Worm (Caenorhabditis elegans) whole organism, early embryonic: ENCODE data around the gene F55C12.6.

ENCODE experiments used
- B0310.2 ChIP-seq: sonication (generic microtip); optimal IDR thresholded peaks from 2 replicates; lab custom pipeline; 2016; ENCODE audit warnings: mild to moderate bottlenecking, missing genetic modification characterization, missing compliant biosample characterization
- F13C5.2 ChIP-seq: sonication (generic microtip); optimal IDR thresholded peaks from 2 replicates; lab custom pipeline; 2017; ENCODE audit warnings: mild to moderate bottlenecking, missing genetic modification characterization, inconsistent platforms, missing compliant biosample characterization
- aly-1 ChIP-seq: sonication (generic microtip); optimal IDR thresholded peaks from 2 replicates; lab custom pipeline; 2016; ENCODE audit warnings: missing genetic modification characterization, missing compliant biosample characterization
- ama-1 ChIP-seq: fragments of 150-350 bp; optimal IDR thresholded peaks from 2 replicates; lab custom pipeline; 2014
- ceh-13 ChIP-seq: fragments of 200-800 bp; sonication (Bioruptor generic); optimal IDR thresholded peaks from 2 replicates; lab custom pipeline; 2018; ENCODE audit warnings: mild to moderate bottlenecking, missing genetic modification characterization, missing compliant biosample characterization
- ceh-36 ChIP-seq: sonication (generic microtip); optimal IDR thresholded peaks from 2 replicates; lab custom pipeline; 2016; ENCODE audit warnings: missing genetic modification characterization, inconsistent platforms, missing compliant biosample characterization
- ets-7 ChIP-seq: sonication (generic microtip); optimal IDR thresholded peaks from 2 replicates; lab custom pipeline; 2016; ENCODE audit warnings: missing genotype, missing genetic modification characterization, missing compliant biosample characterization
- flt-1 ChIP-seq: fragments of 200-800 bp; sonication (Bioruptor generic); IDR thresholded peaks from 2 replicates; pipeline ENCODE4 v1.3.6; 2022; ENCODE audit warnings: missing genetic modification characterization, missing compliant biosample characterization
- hmbx-1 ChIP-seq: sonication (generic microtip); optimal IDR thresholded peaks from 2 replicates; lab custom pipeline; 2016; ENCODE audit warnings: mild to moderate bottlenecking, missing genetic modification characterization, missing compliant biosample characterization
- hmg-4 ChIP-seq: fragments of 200-800 bp; sonication (Bioruptor generic); optimal IDR thresholded peaks from 2 replicates; lab custom pipeline; 2018; ENCODE audit warnings: mild to moderate bottlenecking, missing genetic modification characterization, missing compliant biosample characterization
- hnd-1 ChIP-seq: sonication (generic microtip); optimal IDR thresholded peaks from 2 replicates; lab custom pipeline; 2016; ENCODE audit warnings: missing genetic modification characterization, missing compliant biosample characterization
- pes-1 ChIP-seq: fragments of 200-800 bp; sonication (Bioruptor generic); IDR thresholded peaks from 2 replicates; pipeline ENCODE4 v1.3.6; 2022; ENCODE audit warnings: missing genetic modification reagents, missing genetic modification characterization, missing compliant biosample characterization
- scrt-1 ChIP-seq: fragments of 200-800 bp; sonication (Bioruptor generic); IDR thresholded peaks from 2 replicates; pipeline ENCODE4 v1.3.6; 2022; ENCODE audit warnings: missing genetic modification characterization, missing compliant biosample characterization
- sea-1 ChIP-seq: fragments of 200-800 bp; sonication (Bioruptor generic); conservative IDR thresholded peaks from 2 replicates; pipeline ENCODE4 v1.3.6; 2022; ENCODE audit warnings: missing genetic modification characterization, missing compliant biosample characterization
- tbx-11 ChIP-seq: fragments of 200-800 bp; sonication (Bioruptor generic); IDR thresholded peaks from 2 replicates; pipeline ENCODE4 v1.3.6; 2022; ENCODE audit warnings: missing genetic modification characterization, missing compliant biosample characterization
- tbx-37 ChIP-seq: fragments of 200-800 bp; sonication (Bioruptor generic); conservative IDR thresholded peaks from 2 replicates; pipeline ENCODE4 v1.3.6; 2022; ENCODE audit warnings: missing genetic modification reagents, missing genetic modification characterization, missing compliant biosample characterization
- tra-4 ChIP-seq: sonication (generic microtip); optimal IDR thresholded peaks from 2 replicates; lab custom pipeline; 2017; ENCODE audit warnings: missing genetic modification characterization, missing compliant biosample characterization

The F55C12.6 gene

ce11 chrII:5876053-5876452, at the start of gene F55C12.6:
Gene F55C12.6, minus strand, starts transcription at chrII:5876153.
- no peak for TF ChIP-seq ceh-13 (GFP tag; lab: Kevin White, UChicago)
- TF ChIP-seq hmbx-1 (tag; lab: Kevin White, UChicago): no peak
- TF ChIP-seq pes-1 (GFP tag; lab: Robert Waterston, UW): no peak
- TF ChIP-seq scrt-1 (GFP tag; lab: Robert Waterston, UW): no peak
- no peak for TF ChIP-seq B0310.2 (tag; lab: Kevin White, UChicago)

DNA sequence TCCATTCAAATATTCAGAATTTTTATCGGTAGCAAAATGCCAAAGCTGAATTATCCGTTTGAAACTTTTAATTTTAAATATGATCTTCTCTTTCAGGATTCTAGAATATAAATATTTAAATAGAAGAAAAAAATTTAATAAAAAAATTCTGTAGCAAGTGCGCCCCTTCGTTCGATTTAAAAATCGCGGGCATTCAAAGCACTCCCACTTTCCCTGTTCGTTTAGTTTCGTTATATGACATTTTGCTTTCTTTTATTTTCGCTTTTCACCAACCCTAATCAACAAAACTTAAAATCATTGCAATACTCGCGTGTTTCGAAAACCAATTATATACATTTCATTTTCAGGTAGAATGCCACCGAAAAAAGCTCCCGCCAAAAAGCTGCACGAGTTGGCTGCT, 45.7 kb upstream of the F55C12.6 start, which contains the start of gene vrk-1:
TSS of gene vrk-1 (plus strand) at position 348 of the 400 bp plus-strand sequence.
- TF ChIP-seq hmg-4: no peak

- TF ChIP-seq ceh-36 (tag; lab: Kevin White, UChicago) (no peak), aly-1 (tag; lab: Kevin White, UChicago) (no peak), tbx-37 (no peak)
These were observed 42.3 kb upstream of the F55C12.6 start, which contains the start of gene ptp-2 for ce11 chrII:5918149-5918697. Gene ptp-2, plus strand, starts transcription at chrII:5918647.

ce11 chrII:5917010-5917472, 41.1 kb upstream of the F55C12.6 start, which contains the start of gene frh-1:
Gene frh-1, plus strand, starts transcription at chrII:5917422.
- TF ChIP-seq ceh-13 (GFP tag; lab: Kevin White, UChicago) (no peak), hmbx-1 (tag; lab: Kevin White, UChicago) (no peak), flt-1 (GFP tag; lab: Robert Waterston, UW) (no peak), sea-1 (GFP tag; lab: Robert Waterston, UW) (no peak), tbx-11 (GFP tag; lab: Robert Waterston, UW) (no peak), F13C5.2 (tag; lab: Kevin White, UChicago) (no peak), tbx-37 (no peak), hmg-4 (no peak), tra-4 (no peak), ama-1 (no peak), pes-1 (GFP tag; lab: Robert Waterston, UW) (no peak), aly-1 (tag; lab: Kevin White, UChicago) (no peak), hnd-1 (tag; lab: Kevin White, UChicago) (no peak), scrt-1 (GFP tag; lab: Robert Waterston, UW) (no peak), B0310.2 (tag; lab: Kevin White, UChicago) (no peak), ets-7 (tag; lab: Kevin White, UChicago) (no peak), ceh-36 (tag; lab: Kevin White, UChicago) (no peak)

ce11 chrII:5913897-5914296, 37.9 kb upstream of the F55C12.6 start:
- TF ChIP-seq ceh-13 (GFP tag; lab: Kevin White, UChicago): no peak

DNA sequence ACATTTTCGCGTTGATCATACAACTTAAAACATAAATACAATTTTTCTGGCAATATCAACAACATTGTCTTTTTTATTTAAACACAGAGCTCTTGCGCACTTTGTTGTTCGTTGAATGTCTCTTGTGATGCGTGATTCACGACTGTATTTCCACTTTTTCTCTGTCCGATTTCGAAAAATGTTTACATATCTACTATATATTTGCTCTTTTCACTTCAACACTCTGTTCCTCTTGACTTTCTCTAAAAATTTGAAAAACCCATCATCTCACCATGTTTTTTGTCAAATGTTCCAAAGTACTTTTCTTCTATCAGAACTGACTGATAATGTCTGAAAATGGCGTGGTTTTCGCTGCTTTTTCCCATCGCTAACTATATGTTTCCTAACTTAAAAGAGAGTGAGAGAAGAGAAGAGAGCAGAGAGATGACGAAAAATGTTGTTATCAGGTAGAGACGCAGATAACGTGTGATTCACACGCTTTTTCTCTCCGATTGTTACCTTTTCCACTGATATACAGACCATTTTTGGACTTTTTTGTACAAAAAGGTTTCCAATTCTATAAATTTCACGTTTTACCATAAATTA, 36.1 kb upstream of the F55C12.6 start:
- no peak for TF ChIP-seq ceh-36 (tag; lab: Kevin White, UChicago)
- TF ChIP-seq ceh-13 (GFP tag; lab: Kevin White, UChicago): no peak
- no peak for TF ChIP-seq ets-7 (tag; lab: Kevin White, UChicago)
- TF ChIP-seq flt-1 (GFP tag; lab: Robert Waterston, UW): no peak
- no peak for TF ChIP-seq tra-4

DNA sequence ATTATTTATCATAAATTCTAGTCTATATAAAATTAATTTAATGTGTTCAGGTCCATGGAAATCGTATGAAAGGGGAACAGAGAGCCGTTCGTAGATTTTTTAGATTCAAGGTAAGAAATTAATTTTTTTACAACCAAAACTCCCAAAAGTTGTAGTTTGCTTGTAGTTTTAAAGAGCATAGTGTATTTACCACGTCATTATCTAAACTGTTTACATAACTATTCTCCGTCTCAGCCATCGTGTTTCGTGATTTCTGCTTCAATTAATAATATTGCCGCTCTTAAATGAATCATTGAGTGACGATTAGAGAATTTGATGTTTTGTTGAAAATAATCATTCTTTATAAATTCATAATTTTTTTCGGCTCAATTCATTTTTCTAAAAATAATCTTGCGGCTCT, 35.3 kb upstream of the F55C12.6 start, which contains the start of gene cgt-3:
TSS of gene cgt-3 (plus strand) at position 51 of the 400 bp plus-strand sequence.
- TF ChIP-seq ama-1 (no peak), F13C5.2 (tag; lab: Kevin White, UChicago) (no peak), hmbx-1 (tag; lab: Kevin White, UChicago) (no peak), B0310.2 (tag; lab: Kevin White, UChicago) (no peak), ceh-13 (GFP tag; lab: Kevin White, UChicago) (no peak), sea-1 (GFP tag; lab: Robert Waterston, UW) (no peak), pes-1 (GFP tag; lab: Robert Waterston, UW) (no peak), tbx-11 (GFP tag; lab: Robert Waterston, UW) (no peak), tra-4 (no peak), scrt-1 (GFP tag; lab: Robert Waterston, UW) (no peak), aly-1 (tag; lab: Kevin White, UChicago) (no peak), tbx-37 (no peak), ets-7 (tag; lab: Kevin White, UChicago) (no peak), ceh-36 (tag; lab: Kevin White, UChicago) (no peak), hmg-4 (no peak), hnd-1 (tag; lab: Kevin White, UChicago) (no peak)

DNA sequence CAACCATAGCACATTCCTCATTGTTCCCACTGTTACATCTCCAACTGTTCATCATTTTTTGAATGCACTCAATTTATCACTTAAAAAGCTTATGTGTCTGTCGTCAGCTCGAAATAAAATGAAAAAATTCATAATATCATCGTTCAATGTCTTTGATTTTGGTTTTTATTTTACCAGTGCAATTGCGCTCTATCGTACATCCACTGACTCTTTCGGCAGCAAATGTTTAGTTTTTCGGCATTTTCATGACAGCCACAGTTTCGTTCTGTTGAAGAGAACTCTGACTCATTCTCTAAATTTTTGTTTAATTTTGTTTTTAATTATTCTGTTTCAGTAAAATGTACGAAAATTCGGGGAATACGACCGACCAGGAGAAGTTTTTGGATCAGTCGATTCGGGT, 31.5 kb upstream of the F55C12.6 start, which contains the start of gene vps-35:
TSS of gene vps-35 (plus strand) at position 335 of the 400 bp plus-strand sequence.
- TF ChIP-seq sea-1 (GFP tag; lab: Robert Waterston, UW) (no peak), ama-1 (no peak), ceh-36 (tag; lab: Kevin White, UChicago) (no peak), ceh-13 (GFP tag; lab: Kevin White, UChicago) (no peak), tbx-11 (GFP tag; lab: Robert Waterston, UW) (no peak), F13C5.2 (tag; lab: Kevin White, UChicago) (no peak), tbx-37 (no peak)
